Fruit fly (Drosophila melanogaster) whole organism, embryonic: ENCODE data around the gene Ids.

Source experiments
- BEAF-32 ChIP-seq: fragments of 200-800 bp; sonication (Bioruptor generic); optimal IDR thresholded peaks from 3 replicates; lab custom pipeline; 2017; ENCODE audit warnings: missing biosample characterization, missing genetic modification characterization, mild to moderate bottlenecking, moderate library complexity, missing genetic modification reagents
- CG1024 ChIP-seq: fragments of 200-800 bp; sonication (Bioruptor generic); IDR thresholded peaks from 2 replicates; pipeline ENCODE4 v1.3.6; 2022; ENCODE audit warnings: missing biosample characterization, missing genetic modification characterization
- CG11560 ChIP-seq: fragments of 200-800 bp; sonication (Bioruptor generic); IDR thresholded peaks from 3 replicates; pipeline ENCODE4 v1.3.6; 2022; ENCODE audit warnings: missing biosample characterization, missing genetic modification characterization
- CG12236 ChIP-seq: fragments of 200-800 bp; sonication (Bioruptor generic); optimal IDR thresholded peaks from 2 replicates; lab custom pipeline; 2016; ENCODE audit warnings: missing biosample characterization, missing genetic modification characterization
- CG12391 ChIP-seq: fragments of 200-800 bp; sonication (Bioruptor generic); optimal IDR thresholded peaks from 3 replicates; lab custom pipeline; 2018; ENCODE audit warnings: missing biosample characterization, mild to moderate bottlenecking, missing genetic modification characterization, moderate library complexity
- CG12659 ChIP-seq: fragments of 200-800 bp; sonication (Bioruptor generic); optimal IDR thresholded peaks from 3 replicates; lab custom pipeline; 2017; ENCODE audit warnings: mild to moderate bottlenecking, missing biosample characterization, missing genetic modification reagents, missing genetic modification characterization
- CG13287 ChIP-seq: fragments of 200-800 bp; sonication (Bioruptor generic); IDR thresholded peaks from 2 replicates; pipeline ENCODE4 v1.3.6; 2022; ENCODE audit warnings: missing biosample characterization, missing genetic modification characterization; ENCODE audit not compliant: partially characterized antibody
- CG13894 ChIP-seq: fragments of 200-800 bp; sonication (Bioruptor generic); optimal IDR thresholded peaks from 3 replicates; lab custom pipeline; 2018; ENCODE audit warnings: missing biosample characterization, mild to moderate bottlenecking, missing genetic modification characterization, moderate library complexity
- CG14710 ChIP-seq: fragments of 200-800 bp; sonication (Bioruptor generic); optimal IDR thresholded peaks from 3 replicates; lab custom pipeline; 2019; ENCODE audit warnings: missing biosample characterization, mild to moderate bottlenecking, missing genetic modification characterization, moderate library complexity
- CG16813 ChIP-seq: fragments of 200-800 bp; sonication (Bioruptor generic); IDR thresholded peaks from 3 replicates; pipeline ENCODE4 v1.3.6; 2022; ENCODE audit warnings: missing biosample characterization, missing genetic modification characterization; ENCODE audit not compliant: partially characterized antibody
- CG16863 ChIP-seq: fragments of 200-800 bp; sonication (Bioruptor generic); optimal IDR thresholded peaks from 3 replicates; lab custom pipeline; 2016; ENCODE audit warnings: missing biosample characterization, missing genetic modification characterization
- CG17829 ChIP-seq: fragments of 200-800 bp; optimal IDR thresholded peaks from 2 replicates; lab custom pipeline; 2019; ENCODE audit warnings: missing biosample characterization, mild to moderate bottlenecking, missing genetic modification characterization, moderate library complexity
- CG17912 ChIP-seq: fragments of 200-800 bp; sonication (Bioruptor generic); optimal IDR thresholded peaks from 2 replicates; lab custom pipeline; 2018; ENCODE audit warnings: missing biosample characterization, mild to moderate bottlenecking, missing genetic modification characterization
- CG18764 ChIP-seq: fragments of 200-800 bp; sonication (Bioruptor generic); optimal IDR thresholded peaks from 3 replicates; lab custom pipeline; 2016; ENCODE audit warnings: missing biosample characterization, missing genetic modification characterization
- CG2120 ChIP-seq: fragments of 200-800 bp; sonication (Bioruptor generic); optimal IDR thresholded peaks from 3 replicates; lab custom pipeline; 2016; ENCODE audit warnings: missing biosample characterization, missing genetic modification characterization
- CG2129 ChIP-seq: fragments of 200-800 bp; sonication (Bioruptor generic); IDR thresholded peaks from 2 replicates; pipeline ENCODE4 v1.3.6; 2022; ENCODE audit warnings: missing biosample characterization, missing genetic modification characterization; ENCODE audit not compliant: partially characterized antibody
- CG31365 ChIP-seq: fragments of 200-800 bp; sonication (Bioruptor generic); optimal IDR thresholded peaks from 2 replicates; lab custom pipeline; 2018; ENCODE audit warnings: missing biosample characterization, mild to moderate bottlenecking, missing genetic modification characterization
- CG34224 ChIP-seq: fragments of 200-800 bp; sonication (Bioruptor generic); IDR thresholded peaks from 3 replicates; pipeline ENCODE4 v1.3.6; 2022; ENCODE audit warnings: missing biosample characterization, missing genetic modification characterization; ENCODE audit not compliant: partially characterized antibody
- CG43689 ChIP-seq: fragments of 200-800 bp; sonication (Bioruptor generic); IDR thresholded peaks from 2 replicates; pipeline ENCODE4 v1.3.6; 2022; ENCODE audit warnings: missing biosample characterization, missing genetic modification characterization
- CG4424 ChIP-seq: fragments of 200-800 bp; sonication (Bioruptor generic); optimal IDR thresholded peaks from 3 replicates; lab custom pipeline; 2016; ENCODE audit warnings: missing biosample characterization, missing genetic modification characterization
- CG7963 ChIP-seq: fragments of 200-800 bp; sonication (Bioruptor generic); IDR thresholded peaks from 3 replicates; pipeline ENCODE4 v1.3.6; 2022; ENCODE audit warnings: missing biosample characterization, missing genetic modification characterization; ENCODE audit not compliant: partially characterized antibody
- CkIIα-i1 ChIP-seq: fragments of 200-800 bp; sonication (Bioruptor generic); IDR thresholded peaks from 2 replicates; pipeline ENCODE4 v1.3.6; 2022; ENCODE audit warnings: missing biosample characterization, missing genetic modification characterization
- Dref ChIP-seq: fragments of 200-800 bp; sonication (Bioruptor generic); IDR thresholded peaks from 2 replicates; pipeline ENCODE4 v1.3.6; 2022; ENCODE audit warnings: missing biosample characterization, missing genetic modification characterization
- E2f2 ChIP-seq: fragments of 200-800 bp; sonication (Bioruptor generic); IDR thresholded peaks from 2 replicates; pipeline ENCODE4 v1.3.6; 2022; ENCODE audit warnings: missing biosample characterization, missing genetic modification characterization
- Fer2 ChIP-seq: fragments of 200-800 bp; sonication (Bioruptor generic); optimal IDR thresholded peaks from 2 replicates; lab custom pipeline; 2018; ENCODE audit warnings: missing biosample characterization, mild to moderate bottlenecking, missing genetic modification characterization, moderate library complexity
- Neu2 ChIP-seq: fragments of 200-800 bp; sonication (Bioruptor generic); optimal IDR thresholded peaks from 3 replicates; lab custom pipeline; 2016; ENCODE audit warnings: missing biosample characterization, missing genetic modification characterization, borderline replicate concordance
- Stat92E ChIP-seq, 3 experiments: fragments of >200 bp in 2 of 3; fragments of 200-800 bp in 1 of 3; sonication (Bioruptor generic) in 1 of 3; optimal IDR thresholded peaks; 2 replicates each; lab custom pipeline; 2017 to 2019; ENCODE audit warnings: missing biosample characterization in 3 of 3, missing genetic modification characterization in 3 of 3, mild to moderate bottlenecking in 1 of 3, moderate library complexity in 1 of 3
- Xrp1 ChIP-seq: fragments of 200-800 bp; sonication (Bioruptor generic); IDR thresholded peaks from 2 replicates; pipeline ENCODE4 v1.3.6; 2022; ENCODE audit warnings: missing biosample characterization, missing genetic modification characterization
- aop ChIP-seq: fragments of 200-800 bp; sonication (Bioruptor generic); IDR thresholded peaks from 2 replicates; pipeline ENCODE4 v1.3.6; 2022; ENCODE audit warnings: missing biosample characterization, missing genetic modification characterization
- cad ChIP-seq: fragments of >200 bp; optimal IDR thresholded peaks from 2 replicates; lab custom pipeline; 2017; ENCODE audit warnings: missing biosample characterization, missing genetic modification characterization
- cg ChIP-seq: fragments of 200-800 bp; sonication (Bioruptor generic); optimal IDR thresholded peaks from 3 replicates; lab custom pipeline; 2019; ENCODE audit warnings: missing biosample characterization, mild to moderate bottlenecking, missing genetic modification characterization, moderate library complexity
- chif ChIP-seq, 2 experiments: fragments of 200-800 bp; sonication (Bioruptor generic); optimal IDR thresholded peaks; 3 replicates each; lab custom pipeline; 2016; ENCODE audit warnings: missing biosample characterization in 2 of 2, missing genetic modification characterization in 2 of 2
- dmrt99B ChIP-seq: fragments of 200-800 bp; sonication (Bioruptor generic); optimal IDR thresholded peaks from 2 replicates; lab custom pipeline; 2018; ENCODE audit warnings: missing biosample characterization, mild to moderate bottlenecking, missing genetic modification characterization, moderate library complexity
- ewg ChIP-seq: fragments of 200-800 bp; sonication (Bioruptor generic); optimal IDR thresholded peaks from 3 replicates; lab custom pipeline; 2017; ENCODE audit warnings: mild to moderate bottlenecking, missing biosample characterization, missing genetic modification reagents, missing genetic modification characterization
- ftz-f1 ChIP-seq: fragments of 200-800 bp; sonication (Bioruptor generic); optimal IDR thresholded peaks from 2 replicates; lab custom pipeline; 2016; ENCODE audit warnings: missing biosample characterization, missing genetic modification characterization
- gfzf ChIP-seq: fragments of 200-800 bp; sonication (Bioruptor generic); optimal IDR thresholded peaks from 2 replicates; lab custom pipeline; 2016; ENCODE audit warnings: missing biosample characterization, mild to moderate bottlenecking, missing genetic modification characterization, moderate library complexity
- hbn ChIP-seq: fragments of 200-800 bp; sonication (Bioruptor generic); IDR thresholded peaks from 2 replicates; pipeline ENCODE4 v1.3.6; 2022; ENCODE audit warnings: missing biosample characterization, missing genetic modification characterization; ENCODE audit not compliant: partially characterized antibody
- knrl ChIP-seq: fragments of 200-800 bp; sonication (Bioruptor generic); IDR thresholded peaks from 3 replicates; pipeline ENCODE4 v1.3.6; 2022; ENCODE audit warnings: missing biosample characterization, missing genetic modification characterization; ENCODE audit not compliant: partially characterized antibody
- nau ChIP-seq: fragments of 200-800 bp; sonication (Bioruptor generic); optimal IDR thresholded peaks from 3 replicates; lab custom pipeline; 2017; ENCODE audit warnings: missing biosample characterization, mild to moderate bottlenecking, missing genetic modification characterization, missing genetic modification reagents
- onecut ChIP-seq: fragments of 200-800 bp; sonication (Bioruptor generic); IDR thresholded peaks from 2 replicates; pipeline ENCODE4 v1.3.6; 2022; ENCODE audit warnings: missing biosample characterization, missing genetic modification characterization
- pfk ChIP-seq: fragments of 200-800 bp; sonication (Bioruptor generic); optimal IDR thresholded peaks from 2 replicates; lab custom pipeline; 2018; ENCODE audit warnings: missing biosample characterization, mild to moderate bottlenecking, missing genetic modification characterization, moderate library complexity
- pnt ChIP-seq: fragments of 200-800 bp; sonication (Bioruptor generic); optimal IDR thresholded peaks from 3 replicates; lab custom pipeline; 2016; ENCODE audit warnings: missing biosample characterization, missing genetic modification characterization
- pum ChIP-seq: fragments of 200-800 bp; sonication (Bioruptor generic); optimal IDR thresholded peaks from 2 replicates; lab custom pipeline; 2016; ENCODE audit warnings: missing biosample characterization, missing genetic modification characterization
- sens ChIP-seq: fragments of 200-800 bp; sonication (Bioruptor generic); peaks from one replicate; lab custom pipeline; 2016; ENCODE audit warnings: missing biosample characterization, missing genetic modification characterization
- tx ChIP-seq: fragments of 200-800 bp; sonication (Bioruptor generic); optimal IDR thresholded peaks from 2 replicates; lab custom pipeline; 2016; ENCODE audit warnings: missing biosample characterization, missing genetic modification characterization
- unc-4 ChIP-seq: fragments of 200-800 bp; sonication (Bioruptor generic); IDR thresholded peaks from 2 replicates; pipeline ENCODE4 v1.3.6; 2022; ENCODE audit warnings: missing biosample characterization, missing genetic modification characterization; ENCODE audit not compliant: partially characterized antibody
- vnd ChIP-seq: fragments of 200-800 bp; sonication (Bioruptor generic); IDR thresholded peaks from 3 replicates; pipeline ENCODE4 v1.3.6; 2022; ENCODE audit warnings: missing biosample characterization, missing genetic modification characterization; ENCODE audit not compliant: partially characterized antibody
- zfh1 ChIP-seq: fragments of 200-800 bp; sonication (Bioruptor generic); IDR thresholded peaks from 3 replicates; pipeline ENCODE4 v1.3.6; 2022; ENCODE audit warnings: missing biosample characterization, missing genetic modification characterization

Gene Ids

DNA sequence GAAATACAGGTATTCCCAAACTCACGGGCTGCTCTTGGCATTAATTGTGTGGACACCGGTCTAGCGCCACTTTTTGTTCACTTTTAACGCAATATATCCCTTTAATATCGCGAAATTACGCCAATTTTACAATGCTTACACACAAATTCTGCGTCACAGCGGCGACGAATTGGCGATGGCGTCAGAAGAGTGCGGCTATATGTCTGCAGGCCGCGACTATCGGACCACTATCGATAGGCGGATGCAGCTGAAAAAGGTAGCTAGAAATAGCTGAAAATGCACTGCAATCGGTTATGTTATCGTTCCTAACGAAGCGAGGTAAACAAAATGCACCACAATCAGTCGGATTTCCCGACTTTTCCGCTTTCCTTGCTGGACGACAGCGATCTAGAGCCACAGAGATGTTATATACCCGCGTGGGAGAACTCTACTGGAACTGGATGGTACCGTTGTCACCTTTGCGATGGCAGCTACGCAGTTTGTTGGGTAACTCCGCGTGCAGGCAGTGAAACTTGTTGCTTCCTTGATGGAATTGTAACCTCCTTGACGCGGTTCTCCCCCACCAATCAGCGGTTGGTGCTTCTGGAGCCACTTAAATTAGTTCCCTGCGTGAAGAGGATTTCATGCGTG, 4.0 kb upstream of the Ids start, which contains the start of the genes Ythdc1 and CG12010 (continued):
- TF ChIP-seq CG11560 (tag; lab: Robert Waterston, UW) (peak; percentile 72; the same call in 1 of the 3 replicates), Stat92E (GFP tag; optimal IDR thresholded peaks at IDR 0.05; lab: Kevin White, UChicago) (peak in 1 of 3 experiments; percentile 45), pum (GFP tag; lab: Kevin White, UChicago) (no peak), cg (peak; percentile 86), vnd (peak; percentile 90), aop (no peak), Xrp1 (no peak), CG4424 (GFP tag; lab: Kevin White, UChicago) (no peak), CkIIα-i1 (no peak), CG31365 (tag; lab: Kevin White, UChicago) (no peak), onecut (GFP tag; lab: Robert Waterston, UW) (peak; percentile 74), unc-4 (GFP tag; lab: Robert Waterston, UW) (peak; percentile 85), zfh1 (GFP tag; lab: Robert Waterston, UW) (no peak), CG1024 (0 out of 2 replicates have a peak, but pooled peaks have one; percentile 7), tx (no peak), CG14710 (tag; lab: Kevin White, UChicago) (peak; percentile 63), CG12236 (GFP tag; lab: Kevin White, UChicago) (no peak), CG7963 (GFP tag; lab: Robert Waterston, UW) (peak; percentile 95), CG17912 (GFP tag; lab: Kevin White, UChicago) (peak; percentile 23), E2f2 (GFP tag; lab: Robert Waterston, UW) (peak; percentile 65), CG16863 (GFP tag; lab: Kevin White, UChicago) (no peak), dmrt99B (tag; lab: Kevin White, UChicago) (no peak), CG12659 (no peak), cad (GFP tag; lab: Kevin White, UChicago) (no peak), CG13894 (tag; lab: Kevin White, UChicago) (no peak), ewg (GFP tag; lab: Kevin White, UChicago) (no peak), sens (peak; percentile 76), CG2129 (peak; percentile 68), CG18764 (no peak), pfk (GFP tag; lab: Kevin White, UChicago) (peak; percentile 53), CG16813 (peak; percentile 91), CG2120 (peak; percentile 12), Dref (GFP tag; lab: Robert Waterston, UW) (peak; percentile 96), CG17829 (peak; percentile 41), knrl (GFP tag; lab: Robert Waterston, UW) (peak; percentile 82), ftz-f1 (peak; percentile 23), nau (GFP tag; lab: Kevin White, UChicago) (no peak), Neu2 (peak; percentile 76), CG43689 (no peak), BEAF-32 (peak; percentile 94), CG12391 (tag; lab: Kevin White, UChicago) (peak; percentile 7), hbn (GFP tag; lab: Robert Waterston, UW) (peak; percentile 75), CG34224 (GFP tag; lab: Robert Waterston, UW) (peak; percentile 81), gfzf (GFP tag; lab: Kevin White, UChicago) (peak; percentile 21), Fer2 (tag; lab: Kevin White, UChicago) (no peak), chif (GFP tag; optimal IDR thresholded peaks at IDR 0.05; lab: Kevin White, UChicago) (no peak), CG13287 (GFP tag; lab: Robert Waterston, UW) (peak; percentile 90), pnt (no peak)
